Fruit fly (Drosophila melanogaster): ENCODE results near the gene CG7366.
"Not testable (repeated sequence)": the region's sequence is repeated elsewhere in the genome, so short reads cannot be mapped to it uniquely, and the experiment has no call there.

CG7366 gene

DNA sequence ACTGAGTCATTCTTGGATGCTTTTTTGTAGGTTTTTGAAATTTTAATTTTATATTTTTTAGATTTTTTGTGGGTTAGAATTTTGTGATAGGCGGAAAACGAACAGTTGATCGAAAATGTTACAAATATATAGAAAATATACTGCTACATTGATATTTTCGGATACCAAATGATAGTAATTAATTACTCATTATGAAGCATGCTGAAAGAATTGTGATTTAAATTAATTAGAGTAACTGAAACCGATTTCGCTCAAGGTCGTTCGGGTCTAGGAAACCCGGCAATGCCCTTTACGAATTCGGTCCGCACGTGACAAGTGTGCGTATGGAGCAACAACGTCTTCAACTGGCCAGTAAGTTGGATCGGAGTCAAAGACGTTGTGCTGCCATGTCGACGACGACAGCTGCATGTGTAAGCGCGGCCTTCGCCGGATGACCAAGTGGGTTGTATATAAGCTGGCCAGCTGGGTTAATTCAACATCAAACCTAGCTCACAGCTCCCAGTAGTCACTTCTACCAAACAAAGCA lies at the start of gene CG7366, which contains the start of gene CG13679:
TSS of gene CG7366 (minus strand) at position 101 of the 526 bp plus-strand sequence.
TSS of gene CG13679 (plus strand) at position 476 of the 526 bp plus-strand sequence.
- TF ChIP-seq Sin3A (optimal IDR thresholded peaks at IDR 0.05), result no peak
- no peak for TF ChIP-seq insv (optimal IDR thresholded peaks at IDR 0.05)
- no peak for TF ChIP-seq h (optimal IDR thresholded peaks at IDR 0.05)
- no peak for TF ChIP-seq psq (optimal IDR thresholded peaks at IDR 0.05)
- TF ChIP-seq Myc (optimal IDR thresholded peaks at IDR 0.05), result no peak
- no peak for TF ChIP-seq ttk (optimal IDR thresholded peaks at IDR 0.05)

dm6 chr3L:8240932-8241331 lies 38.7 kb upstream of the CG7366 start:
- no peak for TF ChIP-seq Myc (optimal IDR thresholded peaks at IDR 0.05)
- no peak for TF ChIP-seq psq (optimal IDR thresholded peaks at IDR 0.05)
- TF ChIP-seq Sin3A (optimal IDR thresholded peaks at IDR 0.05), result no peak
- no peak for TF ChIP-seq h (optimal IDR thresholded peaks at IDR 0.05)
- no peak for TF ChIP-seq insv (optimal IDR thresholded peaks at IDR 0.05)
- TF ChIP-seq ttk (optimal IDR thresholded peaks at IDR 0.05), result no peak

- TF ChIP-seq h (optimal IDR thresholded peaks at IDR 0.05) (no peak), Sin3A (optimal IDR thresholded peaks at IDR 0.05) (no peak), insv (optimal IDR thresholded peaks at IDR 0.05) (no peak), ttk (optimal IDR thresholded peaks at IDR 0.05) (no peak), psq (optimal IDR thresholded peaks at IDR 0.05) (no peak), Myc (optimal IDR thresholded peaks at IDR 0.05) (no peak)
Measured at dm6 chr3L:8240501-8240900, 38.3 kb upstream of the CG7366 start, which contains the start of gene CG7213. TSS of gene CG7213 (minus strand) at chr3L:8240601.

dm6 chr3L:8238347-8238746 lies 36.1 kb upstream of the CG7366 start, which contains the start of gene Dscam4:
TSS of gene Dscam4 (plus strand) at chr3L:8238647.
- TF ChIP-seq psq, insv, h (optimal IDR thresholded peaks at IDR 0.05): not testable (repeated sequence)

DNA sequence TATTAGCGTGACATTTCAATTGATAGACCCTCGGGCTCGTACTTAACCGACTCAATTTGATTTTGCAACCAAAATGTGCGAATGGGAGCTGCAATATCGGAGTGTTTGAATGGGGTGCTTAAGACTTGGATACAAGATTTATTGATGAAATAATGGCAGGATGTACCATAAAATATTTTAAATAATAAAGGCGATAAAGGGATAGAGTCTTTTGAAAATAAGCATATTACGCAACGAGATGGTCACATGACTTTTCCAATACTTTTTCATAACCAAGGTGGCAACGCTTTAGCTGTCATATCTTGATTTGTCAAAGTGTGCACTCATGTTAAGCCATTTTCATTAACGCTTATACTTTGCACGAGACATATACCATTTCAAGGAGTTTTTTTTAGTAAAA lies 26.7 kb upstream of the CG7366 start, which contains the start of gene eIF4E3:
TSS of gene eIF4E3 (plus strand) at position 301 of the 400 bp plus-strand sequence.
- TF ChIP-seq ttk (optimal IDR thresholded peaks at IDR 0.05) (no peak), Myc (optimal IDR thresholded peaks at IDR 0.05) (no peak), Sin3A (optimal IDR thresholded peaks at IDR 0.05) (no peak), h (optimal IDR thresholded peaks at IDR 0.05) (no peak), insv (optimal IDR thresholded peaks at IDR 0.05) (no peak), psq (optimal IDR thresholded peaks at IDR 0.05) (no peak)

DNA sequence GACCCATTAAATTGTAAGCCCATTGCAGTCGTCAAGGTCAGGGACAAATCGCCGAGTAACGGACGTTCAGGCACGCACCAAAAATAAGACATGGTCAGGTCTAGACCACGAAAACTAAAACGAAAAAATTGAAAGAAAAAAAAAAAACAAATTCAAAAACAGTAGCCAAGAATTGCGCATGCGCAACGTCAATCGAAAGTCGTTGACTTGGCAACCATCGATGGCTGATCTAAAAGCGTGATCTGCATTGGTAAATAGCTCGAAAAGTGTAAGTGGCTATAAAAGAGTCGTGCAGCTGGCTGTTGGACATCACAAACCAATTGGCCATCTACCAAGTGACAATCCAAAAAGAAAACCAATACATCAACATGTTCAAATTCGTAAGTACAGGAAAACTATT lies 19.6 kb upstream of the CG7366 start, which contains the start of gene CG13678:
TSS of gene CG13678 (plus strand) at position 307 of the 400 bp plus-strand sequence.
- TF ChIP-seq psq (optimal IDR thresholded peaks at IDR 0.05) (no peak), ttk (optimal IDR thresholded peaks at IDR 0.05) (no peak), h (optimal IDR thresholded peaks at IDR 0.05) (no peak), Myc (optimal IDR thresholded peaks at IDR 0.05) (no peak), Sin3A (optimal IDR thresholded peaks at IDR 0.05) (no peak), insv (optimal IDR thresholded peaks at IDR 0.05) (no peak)

DNA sequence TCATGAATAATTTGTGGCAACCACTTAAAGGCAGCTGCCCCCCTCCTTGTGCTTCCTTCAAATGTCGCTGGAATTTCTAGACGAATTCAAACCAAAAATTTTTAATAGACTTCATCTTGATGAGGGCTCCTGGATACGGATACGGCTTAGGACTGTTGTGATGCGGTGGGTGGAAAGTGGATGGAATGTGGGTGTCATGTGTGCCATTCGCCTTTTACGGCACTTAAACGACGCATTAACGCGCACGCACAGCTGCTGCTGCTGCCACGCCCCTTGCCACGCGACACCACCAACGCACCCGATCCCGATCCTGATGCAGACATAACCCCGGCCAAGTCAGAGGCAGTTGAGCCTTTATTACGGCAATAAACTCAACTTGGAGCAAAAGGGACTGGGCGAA lies 17.5 kb upstream of the CG7366 start:
- TF ChIP-seq ttk (optimal IDR thresholded peaks at IDR 0.05) (no peak), psq (optimal IDR thresholded peaks at IDR 0.05) (no peak), insv (optimal IDR thresholded peaks at IDR 0.05) (no peak), Myc (optimal IDR thresholded peaks at IDR 0.05) (no peak), Sin3A (optimal IDR thresholded peaks at IDR 0.05) (no peak), h (optimal IDR thresholded peaks at IDR 0.05) (no peak)

- TF ChIP-seq insv (optimal IDR thresholded peaks at IDR 0.05) (no peak), h (optimal IDR thresholded peaks at IDR 0.05) (no peak), ttk (optimal IDR thresholded peaks at IDR 0.05) (no peak), Sin3A (optimal IDR thresholded peaks at IDR 0.05) (no peak), psq (optimal IDR thresholded peaks at IDR 0.05) (no peak), Myc (optimal IDR thresholded peaks at IDR 0.05) (no peak)
Measured at dm6 chr3L:8218883-8219282, 16.7 kb upstream of the CG7366 start, which contains the start of gene CG13674. TSS of gene CG13674 (minus strand) at chr3L:8218983.

- TF ChIP-seq h (optimal IDR thresholded peaks at IDR 0.05) (no peak), ttk (optimal IDR thresholded peaks at IDR 0.05) (no peak), insv (optimal IDR thresholded peaks at IDR 0.05) (no peak)
Measured at dm6 chr3L:8214980-8215379, 12.8 kb upstream of the CG7366 start, which contains the start of gene CG8012. TSS of gene CG8012 (plus strand) at chr3L:8215280.

DNA sequence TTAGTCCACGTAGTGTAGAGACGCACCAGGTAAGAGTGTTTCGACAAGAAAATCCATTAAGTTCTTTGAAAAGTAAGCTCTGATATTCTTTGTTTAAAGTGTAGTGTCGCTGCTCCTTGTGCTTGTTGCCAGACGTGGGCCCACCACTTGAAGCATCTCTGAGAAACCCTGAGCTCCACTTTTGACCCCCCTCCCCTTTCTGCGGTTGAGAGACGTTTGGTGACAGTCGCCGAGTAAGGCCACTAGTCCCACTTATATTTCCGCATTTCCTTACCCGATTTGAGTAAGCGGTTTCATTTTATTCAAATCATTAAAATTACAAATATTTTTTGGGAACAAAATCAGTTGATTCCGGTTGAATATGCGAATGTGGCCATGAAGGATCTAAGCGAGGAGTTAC lies 9.4 kb upstream of the CG7366 start, which contains the start of gene CG8006:
TSS of gene CG8006 (plus strand) at position 301 of the 400 bp plus-strand sequence.
- no peak for TF ChIP-seq ttk (optimal IDR thresholded peaks at IDR 0.05)
- TF ChIP-seq Sin3A (optimal IDR thresholded peaks at IDR 0.05), result no peak
- no peak for TF ChIP-seq psq (optimal IDR thresholded peaks at IDR 0.05)
- TF ChIP-seq h (optimal IDR thresholded peaks at IDR 0.05), result no peak
- TF ChIP-seq Myc (optimal IDR thresholded peaks at IDR 0.05), result no peak
- no peak for TF ChIP-seq insv (optimal IDR thresholded peaks at IDR 0.05)

dm6 chr3L:8210596-8210995 lies 8.4 kb upstream of the CG7366 start, which contains the start of gene tut:
TSS of gene tut (minus strand) at chr3L:8210743.
- TF ChIP-seq psq (optimal IDR thresholded peaks at IDR 0.05), result no peak

dm6 chr3L:8197779-8198279 lies 4.4 kb downstream of the CG7366 start, which contains the start of the genes UbcE2M and Dhps:
TSS of gene UbcE2M (minus strand) at chr3L:8197987.
TSS of gene Dhps (plus strand) at chr3L:8198207.
- TF ChIP-seq Myc (optimal IDR thresholded peaks at IDR 0.05) (no peak), h (optimal IDR thresholded peaks at IDR 0.05) (no peak), Sin3A (optimal IDR thresholded peaks at IDR 0.05) (no peak), insv (optimal IDR thresholded peaks at IDR 0.05) (no peak), psq (optimal IDR thresholded peaks at IDR 0.05) (no peak), ttk (optimal IDR thresholded peaks at IDR 0.05) (no peak)

DNA sequence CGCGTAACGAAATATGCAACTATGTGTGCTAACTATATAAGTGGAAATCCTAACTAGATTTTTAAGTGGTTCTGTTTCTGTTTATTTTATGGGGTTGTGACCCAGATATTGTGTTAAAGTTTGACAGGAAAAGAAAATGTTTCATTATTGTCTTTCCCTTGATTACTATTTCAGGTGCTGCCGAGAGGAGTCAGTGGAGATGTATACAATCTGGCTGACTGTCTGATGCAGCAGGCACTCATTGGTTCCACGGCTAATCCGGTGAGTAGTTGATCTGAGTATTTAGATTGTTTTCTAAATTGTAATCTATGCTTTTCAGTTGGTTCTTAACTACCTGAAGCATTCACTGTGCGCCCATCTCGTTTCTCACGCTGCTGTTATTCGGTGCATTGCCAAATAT lies 9.2 kb downstream of the CG7366 start, which contains the start of gene CG7387:
TSS of gene CG7387 (minus strand) at position 101 of the 400 bp plus-strand sequence.
- TF ChIP-seq ttk (optimal IDR thresholded peaks at IDR 0.05) (no peak), Myc (optimal IDR thresholded peaks at IDR 0.05) (no peak), h (optimal IDR thresholded peaks at IDR 0.05) (no peak), insv (optimal IDR thresholded peaks at IDR 0.05) (no peak), psq (optimal IDR thresholded peaks at IDR 0.05) (no peak), Sin3A (optimal IDR thresholded peaks at IDR 0.05) (no peak)

Data from Kc167 (cell line).